In genomic region chrIII:2656168-2656567, ce11 we compare ENCODE assay signal across 6 worm cellular contexts.
TF ChIP-seq lines count a peak whose summit lies in the region.

No protein-coding gene starts in this region.

TF ChIP-seq in whole organism, L1 larva, 84 proteins besides CTCF, POLR2A, EP300 and RAD21 (continues in another document):
- TF ChIP-seq ceh-88 (GFP tag; IDR thresholded peaks at IDR 0.05; lab: Robert Waterston, UW) (no peak), elt-2 (tag; optimal IDR thresholded peaks at IDR 0.05; lab: Kevin White, UChicago) (no peak), F16B12.6 (tag; optimal IDR thresholded peaks at IDR 0.05; lab: Kevin White, UChicago) (no peak), lsy-2 (tag; optimal IDR thresholded peaks at IDR 0.05; lab: Kevin White, UChicago) (peak in 1 of 2 experiments; percentile 25), lin-13 (GFP tag; optimal IDR thresholded peaks at IDR 0.05; lab: Kevin White, UChicago) (peak; percentile 25), nhr-77 (tag; optimal IDR thresholded peaks at IDR 0.05; lab: Kevin White, UChicago) (no peak), unc-30 (tag; optimal IDR thresholded peaks at IDR 0.05; lab: Kevin White, UChicago) (no peak), dpl-1 (GFP tag; optimal IDR thresholded peaks at IDR 0.05; lab: Kevin White, UChicago) (no peak), ces-1 (GFP tag; optimal IDR thresholded peaks at IDR 0.05; lab: Kevin White, UChicago) (no peak), alr-1 (tag; optimal IDR thresholded peaks at IDR 0.05; lab: Kevin White, UChicago; ENCODE audit: borderline replicate concordance) (no peak), snu-23 (GFP tag; optimal IDR thresholded peaks at IDR 0.05; lab: Kevin White, UChicago) (peak; percentile 46), hlh-17 (GFP tag; optimal IDR thresholded peaks at IDR 0.05; lab: Kevin White, UChicago; ENCODE audit: borderline replicate concordance) (no peak), elt-3 (tag; optimal IDR thresholded peaks at IDR 0.05; lab: Kevin White, UChicago) (peak in 4 of 6 experiments; percentile 1 to 61 (median 31)), ceh-90 (tag; optimal IDR thresholded peaks at IDR 0.05; lab: Kevin White, UChicago) (no peak), pax-3 (tag; optimal IDR thresholded peaks at IDR 0.05; lab: Kevin White, UChicago) (no peak)

TF ChIP-seq in whole organism, L2 larva, 48 proteins besides CTCF, POLR2A, EP300 and RAD21:
- peak; percentile 14 for TF ChIP-seq nhr-21 (tag; optimal IDR thresholded peaks at IDR 0.05; lab: Kevin White, UChicago)
- peak; percentile 20 for TF ChIP-seq fos-1 (tag; optimal IDR thresholded peaks at IDR 0.05; lab: Kevin White, UChicago)
- TF ChIP-seq mdl-1 (tag; optimal IDR thresholded peaks at IDR 0.05; lab: Kevin White, UChicago), result no peak
- peak; percentile 32 for TF ChIP-seq sma-3 (GFP tag; optimal IDR thresholded peaks at IDR 0.05; lab: Kevin White, UChicago)

TF ChIP-seq in whole organism, L3 larva, 47 proteins besides CTCF, POLR2A, EP300 and RAD21:
- peak; percentile 27 for TF ChIP-seq hmg-11 (tag; optimal IDR thresholded peaks at IDR 0.05; lab: Kevin White, UChicago)
- no peak for TF ChIP-seq unc-39 (tag; optimal IDR thresholded peaks at IDR 0.05; lab: Kevin White, UChicago)
- TF ChIP-seq nhr-23 (tag; optimal IDR thresholded peaks at IDR 0.05; lab: Kevin White, UChicago), result peak; percentile 10
- peak; percentile 29 for TF ChIP-seq nhr-25 (tag; optimal IDR thresholded peaks at IDR 0.05; lab: Kevin White, UChicago)

TF ChIP-seq in whole organism, L4 larva, 104 proteins besides CTCF, POLR2A, EP300 and RAD21:
- TF ChIP-seq tra-1 (GFP tag; IDR thresholded peaks at IDR 0.05; lab: Robert Waterston, UW), result 0 out of 2 replicates have a peak, but pooled peaks have one; percentile 43
- peak; percentile 51 for TF ChIP-seq nhr-28 (tag; optimal IDR thresholded peaks at IDR 0.05; lab: Kevin White, UChicago)
- no peak for TF ChIP-seq T26A8.4 (GFP tag; IDR thresholded peaks at IDR 0.05; lab: Robert Waterston, UW)
- peak; percentile 13; the same call in 1 of the 2 replicates for TF ChIP-seq dmd-6 (GFP tag; IDR thresholded peaks at IDR 0.05; lab: Robert Waterston, UW)
- TF ChIP-seq Y105C5A.15 (GFP tag; IDR thresholded peaks at IDR 0.05; lab: Robert Waterston, UW), result no peak
- no peak for TF ChIP-seq F49E8.2 (tag; optimal IDR thresholded peaks at IDR 0.05; lab: Kevin White, UChicago; ENCODE audit: borderline replicate concordance)
- peak; percentile 56 for TF ChIP-seq mxl-3 (GFP tag; optimal IDR thresholded peaks at IDR 0.05; lab: Kevin White, UChicago)
- peak; percentile 18 for TF ChIP-seq hlh-11 (tag; optimal IDR thresholded peaks at IDR 0.05; lab: Kevin White, UChicago)
- TF ChIP-seq unc-62 (GFP tag; optimal IDR thresholded peaks at IDR 0.05 in 1 of 2; lab: Kevin White, UChicago), result peak in 1 of 2 experiments; percentile 58
- TF ChIP-seq unc-62 (tag; optimal IDR thresholded peaks at IDR 0.05; lab: Kevin White, UChicago), result no peak
- peak; percentile 4 for TF ChIP-seq dve-1 (tag; optimal IDR thresholded peaks at IDR 0.05; lab: Kevin White, UChicago; ENCODE audit: insufficient read depth)
- no peak for TF ChIP-seq R02D3.7 (tag; optimal IDR thresholded peaks at IDR 0.05; lab: Kevin White, UChicago)

TF ChIP-seq in whole organism, midembryonic, 9 proteins besides CTCF, POLR2A, EP300 and RAD21:
- TF ChIP-seq ref-1 (GFP tag; conservative IDR thresholded peaks at IDR 0.05; lab: Robert Waterston, UW) (0 out of 2 replicates have a peak, but pooled peaks have one; percentile 21), med-1 (GFP tag; optimal IDR thresholded peaks at IDR 0.05; lab: Kevin White, UChicago; ENCODE audit: insufficient read depth) (no peak), tab-1 (GFP tag; IDR thresholded peaks at IDR 0.05; lab: Robert Waterston, UW) (no peak), flt-1 (GFP tag; IDR thresholded peaks at IDR 0.05; lab: Robert Waterston, UW) (no peak), cog-1 (tag; optimal IDR thresholded peaks at IDR 0.05; lab: Kevin White, UChicago) (no peak)

TF ChIP-seq in whole organism, young adult, 124 proteins besides CTCF, POLR2A, EP300 and RAD21:
- TF ChIP-seq K12H6.12 (tag; optimal IDR thresholded peaks at IDR 0.05; lab: Kevin White, UChicago) (no peak), ztf-26 (tag; optimal IDR thresholded peaks at IDR 0.05; lab: Kevin White, UChicago) (no peak), sptf-2 (GFP tag; optimal IDR thresholded peaks at IDR 0.05; lab: Kevin White, UChicago) (no peak), lin-40 (tag; optimal IDR thresholded peaks at IDR 0.05; lab: Kevin White, UChicago) (peak; percentile 1), sdz-38 (tag; optimal IDR thresholded peaks at IDR 0.05; lab: Kevin White, UChicago) (no peak)
TF ChIP-seq in whole organism, young adult: peak in this region for 1.
